Fruit fly (Drosophila melanogaster) whole organism, adult: Measurements from ENCODE around the gene CG16713.

Experiments used
- CG11617 ChIP-seq: fragments of 200-800 bp; sonication (Bioruptor generic); optimal IDR thresholded peaks from 2 replicates; lab custom pipeline; 2017; ENCODE audit warnings: mild to moderate bottlenecking, missing biosample characterization, missing genetic modification reagents, missing genetic modification characterization
- CG14711 ChIP-seq: fragments of 200-800 bp; sonication (Bioruptor generic); optimal IDR thresholded peaks from 2 replicates; lab custom pipeline; 2018; ENCODE audit warnings: missing biosample characterization, mild to moderate bottlenecking, missing genetic modification characterization, moderate library complexity
- CG7045 ChIP-seq: fragments of 200-800 bp; sonication (Bioruptor generic); optimal IDR thresholded peaks from 2 replicates; lab custom pipeline; 2017; ENCODE audit warnings: missing biosample characterization, mild to moderate bottlenecking, missing genetic modification characterization
- Clk ChIP-seq: fragments of 200-800 bp; sonication (Bioruptor generic); optimal IDR thresholded peaks from 2 replicates; lab custom pipeline; 2017; ENCODE audit warnings: missing biosample characterization, missing genetic modification characterization
- Hr96 ChIP-seq: fragments of 200-800 bp; sonication (Bioruptor generic); optimal IDR thresholded peaks from 2 replicates; lab custom pipeline; 2016; ENCODE audit warnings: missing biosample characterization, missing genetic modification characterization
- Mnt ChIP-seq: fragments of 200-800 bp; sonication (Bioruptor generic); optimal IDR thresholded peaks from 2 replicates; lab custom pipeline; 2016; ENCODE audit warnings: missing biosample characterization, mild to moderate bottlenecking, missing genetic modification characterization
- cic ChIP-seq: fragments of 200-800 bp; sonication (Bioruptor generic); optimal IDR thresholded peaks from 2 replicates; lab custom pipeline; 2017; ENCODE audit warnings: missing biosample characterization, mild to moderate bottlenecking, missing genetic modification characterization, moderate library complexity
- ovo ChIP-seq: fragments of 200-800 bp; sonication (Bioruptor generic); optimal IDR thresholded peaks from 2 replicates; lab custom pipeline; 2016; ENCODE audit warnings: missing biosample characterization, missing genetic modification characterization
- pad ChIP-seq: fragments of 200-800 bp; sonication (Bioruptor generic); optimal IDR thresholded peaks from 3 replicates; lab custom pipeline; 2017; ENCODE audit warnings: missing biosample characterization, missing genetic modification characterization, mild to moderate bottlenecking, moderate library complexity, missing genetic modification reagents

dm6 chr2L:3656667-3657066 lies 38.5 kb downstream of the CG16713 start, which contains the start of gene for:
- TF ChIP-seq Mnt (GFP tag; lab: Kevin White, UChicago) (peak; percentile 64), CG14711 (no peak), Clk (GFP tag; lab: Kevin White, UChicago) (no peak), cic (GFP tag; lab: Kevin White, UChicago) (no peak), Hr96 (no peak), ovo (GFP tag; lab: Kevin White, UChicago) (no peak), pad (no peak), CG7045 (GFP tag; lab: Kevin White, UChicago) (no peak), CG11617 (no peak)
